Worm (Caenorhabditis elegans): ENCODE results near the gene C27D6.1.

DNA sequence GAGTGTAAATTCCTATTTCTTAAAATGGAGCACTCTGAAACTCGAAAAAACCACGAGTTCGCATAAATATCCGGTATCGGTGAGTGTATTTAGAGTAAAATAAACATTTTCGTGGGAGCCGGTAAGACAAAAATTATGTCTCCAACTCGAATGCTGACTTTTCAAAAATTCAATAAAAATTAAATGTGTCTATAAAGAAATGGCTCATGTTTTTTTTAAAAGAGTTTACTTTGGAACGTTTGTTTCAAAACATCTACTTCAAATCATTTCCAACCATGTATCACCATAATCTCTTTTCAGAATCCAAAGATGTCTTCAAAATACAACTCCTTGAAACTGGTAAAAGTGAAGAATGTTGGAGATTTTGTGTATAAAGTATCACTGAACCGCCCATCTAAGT, 29.9 kb upstream of the C27D6.1 start, which contains the start of gene F58A6.1:
- TF ChIP-seq fos-1 (tag; optimal IDR thresholded peaks at IDR 0.05) (no peak), pqm-1 (tag; optimal IDR thresholded peaks at IDR 0.05) (no peak), dpl-1 (GFP tag; optimal IDR thresholded peaks at IDR 0.05) (no peak), ztf-4 (tag; optimal IDR thresholded peaks at IDR 0.05) (no peak), rnt-1 (tag; optimal IDR thresholded peaks at IDR 0.05) (no peak), nhr-90 (tag; optimal IDR thresholded peaks at IDR 0.05; ENCODE audit: poor library complexity) (no peak), nhr-237 (tag; optimal IDR thresholded peaks at IDR 0.05) (no peak), ama-1 (optimal IDR thresholded peaks at IDR 0.05) (no peak)

Data from whole organism, L1 larva.